Fruit fly (Drosophila melanogaster) whole organism, embryonic: ENCODE data around the gene a10.

Experiments used
- B-H2 ChIP-seq: fragments of 200-800 bp; sonication (Bioruptor generic); optimal IDR thresholded peaks from 2 replicates; lab custom pipeline; 2018; ENCODE audit warnings: missing biosample characterization, mild to moderate bottlenecking, missing genetic modification characterization
- CG10274 ChIP-seq: fragments of 200-800 bp; sonication (Bioruptor generic); optimal IDR thresholded peaks from 3 replicates; lab custom pipeline; 2017; ENCODE audit warnings: missing biosample characterization, mild to moderate bottlenecking, missing genetic modification characterization
- CG10543 ChIP-seq: fragments of 200-800 bp; sonication (Bioruptor generic); optimal IDR thresholded peaks from 3 replicates; lab custom pipeline; 2017; ENCODE audit warnings: missing biosample characterization, mild to moderate bottlenecking, missing genetic modification characterization, moderate library complexity
- CG12219 ChIP-seq: fragments of 200-800 bp; sonication (Bioruptor generic); optimal IDR thresholded peaks from 3 replicates; lab custom pipeline; 2018; ENCODE audit warnings: missing biosample characterization, mild to moderate bottlenecking, missing genetic modification characterization
- CG13424 ChIP-seq: fragments of 200-800 bp; sonication (Bioruptor generic); optimal IDR thresholded peaks from 2 replicates; lab custom pipeline; 2019; ENCODE audit warnings: missing biosample characterization, mild to moderate bottlenecking, missing genetic modification characterization, moderate library complexity
- CG1832 ChIP-seq: fragments of 200-800 bp; sonication (Bioruptor generic); optimal IDR thresholded peaks from 2 replicates; lab custom pipeline; 2017; ENCODE audit warnings: missing biosample characterization, mild to moderate bottlenecking, missing genetic modification characterization, inconsistent platforms
- CG2678 ChIP-seq: fragments of 200-800 bp; sonication (Bioruptor generic); optimal IDR thresholded peaks from 3 replicates; lab custom pipeline; 2019; ENCODE audit warnings: missing biosample characterization, mild to moderate bottlenecking, missing genetic modification characterization, moderate library complexity
- CG3281 ChIP-seq: fragments of 200-800 bp; sonication (Bioruptor generic); optimal IDR thresholded peaks from 3 replicates; lab custom pipeline; 2017; ENCODE audit warnings: missing biosample characterization, mild to moderate bottlenecking, missing genetic modification characterization
- CG34376 ChIP-seq: fragments of 200-800 bp; sonication (Bioruptor generic); optimal IDR thresholded peaks from 2 replicates; lab custom pipeline; 2018; ENCODE audit warnings: missing biosample characterization, mild to moderate bottlenecking, missing genetic modification characterization
- CG4328 ChIP-seq: fragments of 200-800 bp; sonication (Bioruptor generic); optimal IDR thresholded peaks from 3 replicates; lab custom pipeline; 2017; ENCODE audit warnings: missing biosample characterization, missing genetic modification reagents, missing genetic modification characterization
- CG6654 ChIP-seq: fragments of 200-800 bp; sonication (Bioruptor generic); optimal IDR thresholded peaks from 2 replicates; lab custom pipeline; 2017; ENCODE audit warnings: missing biosample characterization, mild to moderate bottlenecking, missing genetic modification characterization
- CG6765 ChIP-seq: fragments of 200-800 bp; sonication (Bioruptor generic); optimal IDR thresholded peaks from 3 replicates; lab custom pipeline; 2017; ENCODE audit warnings: missing biosample characterization, mild to moderate bottlenecking, missing genetic modification characterization
- CG6813 ChIP-seq: fragments of 200-800 bp; sonication (Bioruptor generic); optimal IDR thresholded peaks from 2 replicates; lab custom pipeline; 2017; ENCODE audit warnings: missing biosample characterization, missing genetic modification characterization, mild to moderate bottlenecking, moderate library complexity, missing genetic modification reagents
- CG7271 ChIP-seq: fragments of 200-800 bp; sonication (Bioruptor generic); optimal IDR thresholded peaks from 2 replicates; lab custom pipeline; 2018; ENCODE audit warnings: missing biosample characterization, mild to moderate bottlenecking, missing genetic modification characterization, moderate library complexity
- CG7556 ChIP-seq: fragments of 200-800 bp; sonication (Bioruptor generic); optimal IDR thresholded peaks from 2 replicates; lab custom pipeline; 2017; ENCODE audit warnings: missing biosample characterization, mild to moderate bottlenecking, missing genetic modification characterization
- CG7963 ChIP-seq: fragments of 200-800 bp; sonication (Bioruptor generic); IDR thresholded peaks from 3 replicates; pipeline ENCODE4 v1.3.6; 2022; ENCODE audit warnings: missing biosample characterization, missing genetic modification characterization; ENCODE audit not compliant: partially characterized antibody
- GATAe ChIP-seq: fragments of 200-800 bp; sonication (Bioruptor generic); conservative IDR thresholded peaks from 2 replicates; pipeline ENCODE4 v1.3.6; 2022; ENCODE audit warnings: missing biosample characterization, missing genetic modification characterization
- Hand ChIP-seq: fragments of 200-800 bp; sonication (Bioruptor generic); optimal IDR thresholded peaks from 2 replicates; lab custom pipeline; 2017; ENCODE audit warnings: mild to moderate bottlenecking, missing biosample characterization, missing genetic modification reagents, missing genetic modification characterization
- Hey ChIP-seq: fragments of 200-800 bp; sonication (Bioruptor generic); optimal IDR thresholded peaks from 3 replicates; lab custom pipeline; 2018; ENCODE audit warnings: missing biosample characterization, mild to moderate bottlenecking, missing genetic modification characterization
- Hr78 ChIP-seq, 2 experiments: fragments of 200-800 bp in 1 of 2; fragments of >200 bp in 1 of 2; sonication (Bioruptor generic) in 1 of 2; optimal IDR thresholded peaks; 2 replicates each; lab custom pipeline; 2017 to 2019; ENCODE audit warnings: missing biosample characterization in 2 of 2, missing genetic modification characterization in 2 of 2, mild to moderate bottlenecking in 1 of 2, moderate library complexity in 1 of 2
- Jarid2 ChIP-seq: fragments of 200-800 bp; sonication (Bioruptor generic); optimal IDR thresholded peaks from 3 replicates; lab custom pipeline; 2017; ENCODE audit warnings: mild to moderate bottlenecking, missing biosample characterization, missing genetic modification reagents, missing genetic modification characterization
- Lpt ChIP-seq: fragments of >200 bp; optimal IDR thresholded peaks from 2 replicates; lab custom pipeline; 2018; ENCODE audit warnings: missing biosample characterization, missing genetic modification characterization
- Med ChIP-seq: fragments of 200-800 bp; sonication (Bioruptor generic); peaks from one replicate; lab custom pipeline; 2016; ENCODE audit warnings: missing biosample characterization, missing genetic modification characterization, mild to moderate bottlenecking, inconsistent platforms, moderate library complexity
- Nf-YC ChIP-seq: fragments of 200-800 bp; optimal IDR thresholded peaks from 3 replicates; lab custom pipeline; 2019; ENCODE audit warnings: missing biosample characterization, mild to moderate bottlenecking, missing genetic modification characterization, moderate library complexity
- PHDP ChIP-seq: fragments of 200-800 bp; sonication (Bioruptor generic); optimal IDR thresholded peaks from 3 replicates; lab custom pipeline; 2018; ENCODE audit warnings: missing biosample characterization, mild to moderate bottlenecking, missing genetic modification characterization, moderate library complexity
- Pdp1 ChIP-seq, 2 experiments: fragments of 200-800 bp; sonication (Bioruptor generic); optimal IDR thresholded peaks; 3 replicates each; lab custom pipeline; 2016; ENCODE audit warnings: missing biosample characterization in 2 of 2, missing genetic modification characterization in 2 of 2, mild to moderate bottlenecking in 1 of 2, moderate library complexity in 1 of 2
- ab ChIP-seq: fragments of 200-800 bp; sonication (Bioruptor generic); optimal IDR thresholded peaks from 2 replicates; lab custom pipeline; 2016; ENCODE audit warnings: missing biosample characterization, missing genetic modification characterization
- ci ChIP-seq: fragments of 200-800 bp; sonication (Bioruptor generic); IDR thresholded peaks from 3 replicates; pipeline ENCODE4 v1.3.6; 2022; ENCODE audit warnings: missing biosample characterization, missing genetic modification characterization
- corto ChIP-seq: fragments of 200-800 bp; sonication (Bioruptor generic); optimal IDR thresholded peaks from 2 replicates; lab custom pipeline; 2016; ENCODE audit warnings: missing biosample characterization, mild to moderate bottlenecking, missing genetic modification characterization, moderate library complexity
- crol ChIP-seq: fragments of 200-800 bp; sonication (Bioruptor generic); IDR thresholded peaks from 2 replicates; pipeline ENCODE4 v1.3.6; 2022; ENCODE audit warnings: missing biosample characterization, missing genetic modification characterization
- cwo ChIP-seq: fragments of 200-800 bp; sonication (Bioruptor generic); optimal IDR thresholded peaks from 3 replicates; lab custom pipeline; 2017; ENCODE audit warnings: missing biosample characterization, missing genetic modification characterization, mild to moderate bottlenecking, moderate library complexity, missing genetic modification reagents
- exex ChIP-seq: fragments of 200-800 bp; sonication (Bioruptor generic); optimal IDR thresholded peaks from 4 replicates; lab custom pipeline; 2018; ENCODE audit warnings: missing biosample characterization, mild to moderate bottlenecking, missing genetic modification characterization, moderate library complexity
- grau ChIP-seq: fragments of 200-800 bp; optimal IDR thresholded peaks from 3 replicates; lab custom pipeline; 2019; ENCODE audit warnings: missing biosample characterization, mild to moderate bottlenecking, missing genetic modification characterization, moderate library complexity
- grn ChIP-seq: fragments of 200-800 bp; sonication (Bioruptor generic); optimal IDR thresholded peaks from 3 replicates; lab custom pipeline; 2017; ENCODE audit warnings: missing biosample characterization, missing genetic modification characterization
- gro ChIP-seq: fragments of 200-800 bp; sonication (Bioruptor generic); optimal IDR thresholded peaks from 2 replicates; lab custom pipeline; 2016; ENCODE audit warnings: missing biosample characterization, missing genetic modification characterization
- hb ChIP-seq: fragments of 200-800 bp; sonication (Bioruptor generic); IDR thresholded peaks from 3 replicates; pipeline ENCODE4 v1.3.6; 2022; ENCODE audit warnings: missing biosample characterization, missing genetic modification characterization; ENCODE audit not compliant: partially characterized antibody
- lola ChIP-seq, 3 experiments: fragments of >200 bp in 2 of 3; fragments of 200-800 bp in 1 of 3; sonication (Bioruptor generic) in 1 of 3; optimal IDR thresholded peaks; 2 replicates each; lab custom pipeline; 2017 to 2019; ENCODE audit warnings: missing biosample characterization in 3 of 3, missing genetic modification characterization in 3 of 3, mild to moderate bottlenecking in 1 of 3, moderate library complexity in 1 of 3
- lov ChIP-seq, 2 experiments: fragments of 200-800 bp in 1 of 2; fragments of >200 bp in 1 of 2; sonication (Bioruptor generic) in 1 of 2; IDR thresholded peaks in 1 of 2; optimal IDR thresholded peaks in 1 of 2; 2 replicates in 1 of 2; 3 replicates in 1 of 2; pipeline versions ENCODE4 v1.3.6 to Lab custom; 2017 to 2022; ENCODE audit warnings: missing biosample characterization in 1 of 2, missing genetic modification characterization in 1 of 2
- pan ChIP-seq, 4 experiments: fragments of >200 bp in 3 of 4; fragments of 200-800 bp in 1 of 4; sonication (Bioruptor generic) in 1 of 4; optimal IDR thresholded peaks in 3 of 4; IDR thresholded peaks in 1 of 4; 2 replicates each; pipeline versions ENCODE4 v1.3.6 to Lab custom; 2017 to 2022; ENCODE audit warnings: missing biosample characterization in 2 of 4, missing genetic modification characterization in 2 of 4, mixed read lengths in 1 of 4
- psq ChIP-seq: fragments of 200-800 bp; sonication (Bioruptor generic); optimal IDR thresholded peaks from 2 replicates; lab custom pipeline; 2017; ENCODE audit warnings: missing biosample characterization, missing genetic modification characterization
- ranshi ChIP-seq: fragments of 200-800 bp; sonication (Bioruptor generic); IDR thresholded peaks from 2 replicates; pipeline ENCODE4 v1.3.6; 2022; ENCODE audit warnings: missing biosample characterization, missing genetic modification characterization
- rib ChIP-seq: fragments of 200-800 bp; sonication (Bioruptor generic); IDR thresholded peaks from 2 replicates; pipeline ENCODE4 v1.3.6; 2022; ENCODE audit warnings: missing biosample characterization, missing genetic modification characterization
- sens ChIP-seq: fragments of 200-800 bp; sonication (Bioruptor generic); peaks from one replicate; lab custom pipeline; 2016; ENCODE audit warnings: missing biosample characterization, missing genetic modification characterization
- sima ChIP-seq: fragments of 200-800 bp; sonication (Bioruptor generic); optimal IDR thresholded peaks from 2 replicates; lab custom pipeline; 2016; ENCODE audit warnings: missing biosample characterization, missing genetic modification characterization
- sqz ChIP-seq: fragments of 200-800 bp; sonication (Bioruptor generic); optimal IDR thresholded peaks from 3 replicates; lab custom pipeline; 2018; ENCODE audit warnings: missing biosample characterization, mild to moderate bottlenecking, missing genetic modification characterization
- sug ChIP-seq: fragments of 200-800 bp; optimal IDR thresholded peaks from 2 replicates; lab custom pipeline; 2019; ENCODE audit warnings: missing biosample characterization, mild to moderate bottlenecking, missing genetic modification characterization, moderate library complexity
- wdn ChIP-seq: fragments of 200-800 bp; sonication (Bioruptor generic); IDR thresholded peaks from 2 replicates; pipeline ENCODE4 v1.3.6; 2022; ENCODE audit warnings: missing biosample characterization, missing genetic modification characterization
- wor ChIP-seq: fragments of 200-800 bp; sonication (Bioruptor generic); IDR thresholded peaks from 2 replicates; pipeline ENCODE4 v1.3.6; 2022; ENCODE audit warnings: missing biosample characterization, missing genetic modification characterization

Gene a10

dm6 chr3L:17049912-17050345 lies 26.4 kb upstream of the a10 start:
- TF ChIP-seq Med (GFP tag; lab: Kevin White, UChicago): peak; percentile 73
- no peak for TF ChIP-seq grn (GFP tag; lab: Kevin White, UChicago)
- TF ChIP-seq GATAe (GFP tag; lab: Robert Waterston, UW): 0 out of 2 replicates have a peak, but pooled peaks have one; percentile 45
- peak; percentile 3 for TF ChIP-seq CG4328 (GFP tag; lab: Kevin White, UChicago)
- no peak for TF ChIP-seq CG1832 (GFP tag; lab: Kevin White, UChicago)
- no peak for TF ChIP-seq psq (GFP tag; lab: Kevin White, UChicago)
- TF ChIP-seq Pdp1 (GFP tag; optimal IDR thresholded peaks at IDR 0.05; lab: Kevin White, UChicago): peak in 1 of 2 experiments; percentile 36
- TF ChIP-seq Jarid2 (GFP tag; lab: Kevin White, UChicago): no peak
- TF ChIP-seq gro (GFP tag; lab: Kevin White, UChicago): peak; percentile 36
- TF ChIP-seq CG34376: peak; percentile 81
- peak; percentile 35 for TF ChIP-seq Nf-YC (tag; lab: Kevin White, UChicago)
- peak in 1 of 2 experiments; percentile 61 for TF ChIP-seq Hr78 (GFP tag; optimal IDR thresholded peaks at IDR 0.05; lab: Kevin White, UChicago)
- TF ChIP-seq B-H2 (GFP tag; lab: Kevin White, UChicago): peak; percentile 65
- no peak for TF ChIP-seq Hand (GFP tag; lab: Kevin White, UChicago)
- no peak for TF ChIP-seq CG7556 (GFP tag; lab: Kevin White, UChicago)
- TF ChIP-seq ab (GFP tag; lab: Kevin White, UChicago): no peak
- no peak for TF ChIP-seq CG13424 (tag; lab: Kevin White, UChicago)
- peak; percentile 36 for TF ChIP-seq corto (GFP tag; lab: Kevin White, UChicago)
- TF ChIP-seq hb: 0 out of 3 replicates have a peak, but pooled peaks have one; percentile 32
- TF ChIP-seq grau: peak; percentile 14
- peak; percentile 43; the same call in 1 of the 2 replicates for TF ChIP-seq crol (GFP tag; lab: Robert Waterston, UW)
- peak; percentile 38 for TF ChIP-seq CG6813 (GFP tag; lab: Kevin White, UChicago)
- TF ChIP-seq CG12219 (GFP tag; lab: Kevin White, UChicago): no peak
- peak; percentile 9; the same call in 1 of the 2 replicates for TF ChIP-seq rib
- TF ChIP-seq CG3281 (GFP tag; lab: Kevin White, UChicago): peak; percentile 47
- TF ChIP-seq wor (GFP tag; lab: Robert Waterston, UW): no peak
- TF ChIP-seq Hey (tag; lab: Kevin White, UChicago): peak; percentile 62
- TF ChIP-seq CG10543 (GFP tag; lab: Kevin White, UChicago): peak; percentile 10
- no peak for TF ChIP-seq Lpt (GFP tag; lab: Kevin White, UChicago)
- peak; percentile 41 for TF ChIP-seq cwo (GFP tag; lab: Kevin White, UChicago)
- TF ChIP-seq CG7271 (tag; lab: Kevin White, UChicago): no peak
- TF ChIP-seq pan (optimal IDR thresholded peaks at IDR 0.05; lab: Kevin White, UChicago): no peak
- TF ChIP-seq pan (GFP tag; optimal IDR thresholded peaks at IDR 0.05 in 1 of 2, IDR thresholded peaks at IDR 0.05 in 1 of 2): peak in 1 of 2 experiments; percentile 27
- peak; percentile 28 for TF ChIP-seq sqz
- no peak for TF ChIP-seq wdn
- TF ChIP-seq sima (GFP tag; lab: Kevin White, UChicago): no peak
- TF ChIP-seq CG10274 (GFP tag; lab: Kevin White, UChicago): peak; percentile 85
- TF ChIP-seq CG2678 (tag; lab: Kevin White, UChicago): peak; percentile 51
- peak; percentile 8 for TF ChIP-seq PHDP (tag; lab: Kevin White, UChicago)
- TF ChIP-seq sug (tag; lab: Kevin White, UChicago): peak; percentile 85
- TF ChIP-seq CG7963 (GFP tag; lab: Robert Waterston, UW): no peak
- TF ChIP-seq CG6765 (GFP tag; lab: Kevin White, UChicago): no peak
- no peak for TF ChIP-seq lola (GFP tag; optimal IDR thresholded peaks at IDR 0.05; lab: Kevin White, UChicago)
- no peak for TF ChIP-seq ranshi (GFP tag; lab: Robert Waterston, UW)
- peak; percentile 28 for TF ChIP-seq sens
- peak; percentile 30; the same call in 1 of the 3 replicates for TF ChIP-seq ci (GFP tag; lab: Robert Waterston, UW)
- peak; percentile 94 for TF ChIP-seq exex (tag; lab: Kevin White, UChicago)
- TF ChIP-seq lov (optimal IDR thresholded peaks at IDR 0.05; lab: Kevin White, UChicago): no peak
- TF ChIP-seq lov (GFP tag; IDR thresholded peaks at IDR 0.05; lab: Robert Waterston, UW): no peak
- TF ChIP-seq CG6654 (GFP tag; lab: Kevin White, UChicago): no peak
